Worm (Caenorhabditis elegans) whole organism, mixed stage, embryonic: ENCODE measurements around the gene Y47D3B.4.

Experiments
- M03D4.4 ChIP-seq: sonication (generic microtip); optimal IDR thresholded peaks from 2 replicates; lab custom pipeline; 2017; ENCODE audit warnings: mild to moderate bottlenecking, missing genetic modification characterization, missing compliant biosample characterization
- bed-3 ChIP-seq: fragments of 200-800 bp; sonication (Bioruptor generic); optimal IDR thresholded peaks from 3 replicates; lab custom pipeline; 2018; ENCODE audit warnings: mild to moderate bottlenecking, missing genetic modification characterization, moderate library complexity, missing compliant biosample characterization
- blmp-1 ChIP-seq: fragments of 150-350 bp; optimal IDR thresholded peaks from 2 replicates; lab custom pipeline; 2014; ENCODE audit warnings: missing biosample characterization, missing genetic modification characterization
- ceh-39 ChIP-seq: fragments of 150-350 bp; optimal IDR thresholded peaks from 2 replicates; lab custom pipeline; 2014; ENCODE audit warnings: missing biosample characterization, missing genetic modification characterization
- ceh-43 ChIP-seq: fragments of 200-800 bp; sonication (Bioruptor generic); optimal IDR thresholded peaks from 2 replicates; lab custom pipeline; 2018; ENCODE audit warnings: mild to moderate bottlenecking, missing genetic modification characterization, moderate library complexity, missing compliant biosample characterization
- ceh-83 ChIP-seq: fragments of 200-800 bp; sonication (Bioruptor generic); optimal IDR thresholded peaks from 2 replicates; lab custom pipeline; 2018; ENCODE audit warnings: mild to moderate bottlenecking, missing genetic modification characterization, missing compliant biosample characterization
- ces-1 ChIP-seq: fragments of 150-350 bp; optimal IDR thresholded peaks from 2 replicates; lab custom pipeline; 2014; ENCODE audit warnings: missing biosample characterization, missing genetic modification reagents, missing genetic modification characterization
- cnd-1 ChIP-seq: fragments of 200-800 bp; sonication (Bioruptor generic); optimal IDR thresholded peaks from 2 replicates; lab custom pipeline; 2018; ENCODE audit warnings: mild to moderate bottlenecking, missing genetic modification characterization, missing compliant biosample characterization
- drap-1 ChIP-seq: fragments of 200-800 bp; sonication (Bioruptor generic); optimal IDR thresholded peaks from 3 replicates; lab custom pipeline; 2018; ENCODE audit warnings: mild to moderate bottlenecking, missing genetic modification characterization, missing compliant biosample characterization
- elt-1 ChIP-seq: sonication (generic microtip); optimal IDR thresholded peaks from 2 replicates; lab custom pipeline; 2017; ENCODE audit warnings: missing genetic modification characterization, mild to moderate bottlenecking, missing compliant biosample characterization, antibody characterized with exemption, moderate library complexity, borderline replicate concordance; ENCODE audit not compliant: insufficient read depth
- elt-3 ChIP-seq: fragments of 150-350 bp; optimal IDR thresholded peaks from 2 replicates; lab custom pipeline; 2014; ENCODE audit warnings: missing biosample characterization, missing genetic modification characterization
- ham-2 ChIP-seq: fragments of 200-800 bp; sonication (Bioruptor generic); optimal IDR thresholded peaks from 2 replicates; lab custom pipeline; 2018; ENCODE audit warnings: mild to moderate bottlenecking, missing genetic modification characterization, missing compliant biosample characterization
- hlh-1 ChIP-seq: fragments of 150-350 bp; optimal IDR thresholded peaks from 2 replicates; lab custom pipeline; 2014; ENCODE audit warnings: missing biosample characterization, missing genetic modification reagents, missing genetic modification characterization
- lin-32 ChIP-seq: fragments of 200-800 bp; sonication (Bioruptor generic); optimal IDR thresholded peaks from 2 replicates; lab custom pipeline; 2018; ENCODE audit warnings: mild to moderate bottlenecking, missing genetic modification characterization, missing compliant biosample characterization
- lsy-2 ChIP-seq: fragments of 150-350 bp; optimal IDR thresholded peaks from 2 replicates; lab custom pipeline; 2014; ENCODE audit warnings: missing biosample characterization, missing genetic modification characterization
- mab-5 ChIP-seq: fragments of 150-350 bp; optimal IDR thresholded peaks from 2 replicates; lab custom pipeline; 2014; ENCODE audit warnings: missing biosample characterization, missing genetic modification characterization
- mep-1 ChIP-seq: fragments of 150-350 bp; optimal IDR thresholded peaks from 2 replicates; lab custom pipeline; 2017; ENCODE audit warnings: missing biosample characterization, missing genetic modification reagents, missing genetic modification characterization, inconsistent platforms
- mls-2 ChIP-seq: sonication (generic microtip); optimal IDR thresholded peaks from 2 replicates; lab custom pipeline; 2016; ENCODE audit warnings: mild to moderate bottlenecking, missing genetic modification characterization, moderate library complexity, missing compliant biosample characterization
- nhr-2 ChIP-seq: fragments of 150-350 bp; optimal IDR thresholded peaks from 2 replicates; lab custom pipeline; 2014; ENCODE audit warnings: missing biosample characterization, missing genetic modification characterization
- nhr-28 ChIP-seq: fragments of 150-350 bp; optimal IDR thresholded peaks from 2 replicates; lab custom pipeline; 2014; ENCODE audit warnings: missing biosample characterization, missing genetic modification characterization
- nhr-76 ChIP-seq: sonication (generic microtip); optimal IDR thresholded peaks from 2 replicates; lab custom pipeline; 2017; ENCODE audit warnings: missing biosample characterization, missing genetic modification characterization
- pha-4 ChIP-seq: fragments of 150-350 bp; optimal IDR thresholded peaks from 2 replicates; lab custom pipeline; 2018; ENCODE audit warnings: missing biosample characterization, missing genetic modification reagents, missing genetic modification characterization
- sem-2 ChIP-seq: fragments of 200-800 bp; sonication (Bioruptor generic); optimal IDR thresholded peaks from 2 replicates; lab custom pipeline; 2018; ENCODE audit warnings: mild to moderate bottlenecking, missing genetic modification characterization, missing compliant biosample characterization
- snpc-4 ChIP-seq: fragments of 150-350 bp; optimal IDR thresholded peaks from 2 replicates; lab custom pipeline; 2014; ENCODE audit warnings: missing biosample characterization, missing genetic modification characterization
- sptf-1 ChIP-seq: sonication (generic microtip); optimal IDR thresholded peaks from 2 replicates; lab custom pipeline; 2017; ENCODE audit warnings: mild to moderate bottlenecking, missing genetic modification characterization, moderate library complexity, missing compliant biosample characterization
- tbx-8 ChIP-seq: fragments of 200-800 bp; sonication (Bioruptor generic); optimal IDR thresholded peaks from 2 replicates; lab custom pipeline; 2018; ENCODE audit warnings: mild to moderate bottlenecking, missing genetic modification characterization, moderate library complexity, missing compliant biosample characterization
- unc-120 ChIP-seq: sonication (generic microtip); optimal IDR thresholded peaks from 2 replicates; lab custom pipeline; 2017; ENCODE audit warnings: missing genetic modification characterization, missing compliant biosample characterization; ENCODE audit not compliant: poor library complexity, severe bottlenecking
- unc-62 ChIP-seq: fragments of 150-350 bp; optimal IDR thresholded peaks from 2 replicates; lab custom pipeline; 2014; ENCODE audit warnings: missing biosample characterization, missing genetic modification reagents, missing genetic modification characterization
- zip-8 ChIP-seq: fragments of 150-350 bp; optimal IDR thresholded peaks from 2 replicates; lab custom pipeline; 2014; ENCODE audit warnings: missing biosample characterization, missing genetic modification characterization
- ztf-11 ChIP-seq: fragments of 150-350 bp; optimal IDR thresholded peaks from 2 replicates; lab custom pipeline; 2014; ENCODE audit warnings: missing biosample characterization, missing genetic modification characterization

Gene Y47D3B.4

ce11 chrIII:11381922-11382321, 23.2 kb upstream of the Y47D3B.4 start, which contains the start of gene subs-4:
Gene subs-4 (plus strand): TSS chrIII:11382222.
- TF ChIP-seq blmp-1 (tag; lab: Kevin White, UChicago) (no peak), elt-1 (peak; percentile 47)

- TF ChIP-seq tbx-8 (GFP tag; lab: Kevin White, UChicago): no peak
- no peak for TF ChIP-seq pha-4 (tag; lab: Kevin White, UChicago)
- no peak for TF ChIP-seq hlh-1 (tag; lab: Kevin White, UChicago)
- no peak for TF ChIP-seq ceh-43 (GFP tag; lab: Kevin White, UChicago)
- TF ChIP-seq mab-5 (tag; lab: Kevin White, UChicago): no peak
- no peak for TF ChIP-seq zip-8
- no peak for TF ChIP-seq mep-1 (tag; lab: Kevin White, UChicago)
- no peak for TF ChIP-seq unc-62
- no peak for TF ChIP-seq ceh-39 (tag; lab: Kevin White, UChicago)
- no peak for TF ChIP-seq sem-2 (GFP tag; lab: Kevin White, UChicago)
- TF ChIP-seq blmp-1 (tag; lab: Kevin White, UChicago): no peak
- no peak for TF ChIP-seq ham-2 (GFP tag; lab: Kevin White, UChicago)
- TF ChIP-seq mls-2: no peak
- no peak for TF ChIP-seq elt-3 (tag; lab: Kevin White, UChicago)
- TF ChIP-seq M03D4.4 (tag; lab: Kevin White, UChicago): no peak
- no peak for TF ChIP-seq drap-1 (GFP tag; lab: Kevin White, UChicago)
- no peak for TF ChIP-seq sptf-1
- TF ChIP-seq elt-1: no peak
- TF ChIP-seq ztf-11: no peak
- no peak for TF ChIP-seq unc-120
Measured at ce11 chrIII:11389384-11389783, 15.8 kb upstream of the Y47D3B.4 start.

DNA sequence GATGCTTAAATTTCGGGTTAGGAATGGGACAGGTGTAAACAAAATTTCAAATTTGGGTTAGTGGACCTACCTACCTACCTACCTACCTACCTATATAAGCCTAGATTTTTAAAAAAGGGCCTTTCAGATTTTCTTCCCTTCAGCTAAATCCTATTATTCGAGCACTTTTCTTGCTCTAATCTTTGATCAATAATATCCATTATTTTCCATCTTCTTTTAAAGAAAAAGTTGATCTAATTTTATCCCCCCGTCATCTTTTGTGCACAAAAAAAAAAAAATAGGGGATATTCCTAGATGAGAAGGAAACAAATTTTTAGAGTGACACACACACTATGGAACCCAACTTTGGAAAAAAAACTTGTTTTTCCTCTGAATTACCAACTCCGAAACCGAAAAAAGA, 14.3 kb upstream of the Y47D3B.4 start:
- no peak for TF ChIP-seq ceh-83
- TF ChIP-seq M03D4.4 (tag; lab: Kevin White, UChicago): no peak
- no peak for TF ChIP-seq lsy-2
- TF ChIP-seq bed-3 (GFP tag; lab: Kevin White, UChicago): no peak
- no peak for TF ChIP-seq elt-3 (tag; lab: Kevin White, UChicago)
- TF ChIP-seq ceh-39 (tag; lab: Kevin White, UChicago): no peak
- no peak for TF ChIP-seq ceh-43 (GFP tag; lab: Kevin White, UChicago)
- no peak for TF ChIP-seq nhr-76
- TF ChIP-seq ces-1: peak; percentile 55
- TF ChIP-seq, all 35 proteins: peak for 1

DNA sequence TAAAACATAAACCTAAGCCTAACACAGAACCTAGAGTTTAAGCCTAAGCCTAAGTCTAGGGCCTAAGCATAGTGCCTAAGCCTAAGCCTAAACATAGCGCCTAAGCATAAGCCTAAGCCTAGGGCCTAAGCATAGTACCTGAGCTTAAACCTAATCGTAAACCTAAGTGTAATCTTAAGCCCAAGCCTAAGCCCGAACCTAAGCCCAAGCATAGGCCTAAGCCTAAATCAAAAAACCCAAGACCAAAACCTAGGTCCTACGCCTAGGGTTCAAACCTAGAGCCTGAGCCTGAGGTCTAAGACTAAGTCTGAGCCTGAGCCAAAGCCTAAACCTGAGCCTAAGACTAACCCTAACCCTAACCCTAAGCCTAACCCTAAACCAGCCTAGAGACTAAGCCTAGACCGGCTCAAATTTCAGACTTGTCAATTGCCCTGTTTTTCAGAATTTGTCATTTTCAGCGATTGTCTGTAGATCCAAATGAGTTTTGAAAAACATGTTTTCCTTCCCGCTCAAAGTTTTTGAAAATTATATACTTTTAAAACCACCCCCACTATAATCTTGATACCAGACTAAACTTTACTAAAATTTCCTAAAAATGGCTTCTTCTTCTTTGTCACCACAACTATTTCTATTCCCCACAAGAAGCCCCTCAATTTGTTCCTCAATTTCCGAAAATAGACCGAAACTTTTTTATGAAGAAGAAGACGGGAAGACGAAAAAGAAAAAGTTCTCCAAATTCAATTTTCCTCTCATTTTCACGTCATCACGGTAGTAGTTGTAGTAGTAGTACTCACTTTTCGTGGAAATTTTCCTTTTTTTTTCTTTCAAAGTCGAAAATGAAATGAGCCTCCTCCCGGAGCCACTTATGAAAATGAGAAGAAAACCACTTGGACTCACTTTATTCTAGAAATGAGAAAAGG, 13.3 kb upstream of the Y47D3B.4 start:
- TF ChIP-seq ceh-83 (no peak), ces-1 (peak; percentile 65)

ce11 chrIII:11392740-11393139, 12.4 kb upstream of the Y47D3B.4 start:
- TF ChIP-seq mls-2: no peak
- no peak for TF ChIP-seq lsy-2
- no peak for TF ChIP-seq nhr-2 (tag; lab: Kevin White, UChicago)
- no peak for TF ChIP-seq sem-2 (GFP tag; lab: Kevin White, UChicago)
- TF ChIP-seq lin-32 (GFP tag; lab: Kevin White, UChicago): no peak
- TF ChIP-seq blmp-1 (tag; lab: Kevin White, UChicago): no peak
- no peak for TF ChIP-seq elt-3 (tag; lab: Kevin White, UChicago)
- TF ChIP-seq snpc-4 (tag; lab: Kevin White, UChicago): no peak
- TF ChIP-seq tbx-8 (GFP tag; lab: Kevin White, UChicago): no peak
- no peak for TF ChIP-seq unc-120
- no peak for TF ChIP-seq ceh-39 (tag; lab: Kevin White, UChicago)
- TF ChIP-seq nhr-28 (tag; lab: Kevin White, UChicago): no peak
- TF ChIP-seq cnd-1 (tag; lab: Kevin White, UChicago): no peak
- no peak for TF ChIP-seq ces-1
